Worm (Caenorhabditis elegans): Measurements from ENCODE around the gene Y116A8C.37.

- TF ChIP-seq aly-1 (tag; optimal IDR thresholded peaks at IDR 0.05) (no peak), ets-7 (tag; optimal IDR thresholded peaks at IDR 0.05) (no peak), ama-1 (optimal IDR thresholded peaks at IDR 0.05) (no peak), tbx-37 (GFP tag; conservative IDR thresholded peaks at IDR 0.05) (no peak), sea-1 (GFP tag; conservative IDR thresholded peaks at IDR 0.05) (no peak), hmg-4 (GFP tag; optimal IDR thresholded peaks at IDR 0.05) (no peak), pes-1 (GFP tag; IDR thresholded peaks at IDR 0.05) (no peak), scrt-1 (GFP tag; IDR thresholded peaks at IDR 0.05) (no peak), tbx-11 (GFP tag; IDR thresholded peaks at IDR 0.05) (no peak), tra-4 (tag; optimal IDR thresholded peaks at IDR 0.05) (no peak)
Measured at ce11 chrIV:17150871-17151270, 19.9 kb upstream of the Y116A8C.37 start, which contains the start of gene Y116A8C.40.
